Fruit fly (Drosophila melanogaster) whole organism, embryonic: ENCODE measurements around the gene Sf3b3.
A peak's percentile ranks its signal among the peaks of the same experiment; 100 is the strongest.

ENCODE experiments used
- Abd-B ChIP-seq: fragments of 200-800 bp; sonication (Bioruptor generic); optimal IDR thresholded peaks from 2 replicates; lab custom pipeline; 2018; ENCODE audit warnings: missing biosample characterization, mild to moderate bottlenecking, missing genetic modification characterization, moderate library complexity
- B-H1 ChIP-seq: fragments of 200-800 bp; sonication (Bioruptor generic); IDR thresholded peaks from 3 replicates; pipeline ENCODE4 v1.3.6; 2022; ENCODE audit warnings: missing biosample characterization, missing genetic modification characterization
- Bdp1 ChIP-seq: fragments of 200-800 bp; sonication (Bioruptor generic); optimal IDR thresholded peaks from 3 replicates; lab custom pipeline; 2016; ENCODE audit warnings: missing biosample characterization, missing genetic modification characterization
- C15 ChIP-seq: fragments of 200-800 bp; sonication (Bioruptor generic); IDR thresholded peaks from 3 replicates; pipeline ENCODE4 v1.3.6; 2022; ENCODE audit warnings: missing biosample characterization, missing genetic modification characterization
- CG10274 ChIP-seq: fragments of 200-800 bp; sonication (Bioruptor generic); optimal IDR thresholded peaks from 3 replicates; lab custom pipeline; 2017; ENCODE audit warnings: missing biosample characterization, mild to moderate bottlenecking, missing genetic modification characterization
- CG10431 ChIP-seq: fragments of 200-800 bp; sonication (Bioruptor generic); optimal IDR thresholded peaks from 3 replicates; lab custom pipeline; 2018; ENCODE audit warnings: missing biosample characterization, mild to moderate bottlenecking, missing genetic modification characterization
- CG10543 ChIP-seq: fragments of 200-800 bp; sonication (Bioruptor generic); optimal IDR thresholded peaks from 3 replicates; lab custom pipeline; 2017; ENCODE audit warnings: missing biosample characterization, mild to moderate bottlenecking, missing genetic modification characterization, moderate library complexity
- CG10979 ChIP-seq: fragments of 200-800 bp; sonication (Bioruptor generic); optimal IDR thresholded peaks from 2 replicates; lab custom pipeline; 2018; ENCODE audit warnings: missing biosample characterization, mild to moderate bottlenecking, missing genetic modification characterization, moderate library complexity
- CG11093 ChIP-seq: fragments of 200-800 bp; sonication (Bioruptor generic); IDR thresholded peaks from 3 replicates; pipeline ENCODE4 v1.3.6; 2022; ENCODE audit warnings: missing biosample characterization, missing genetic modification characterization
- CG11560 ChIP-seq: fragments of 200-800 bp; sonication (Bioruptor generic); IDR thresholded peaks from 3 replicates; pipeline ENCODE4 v1.3.6; 2022; ENCODE audit warnings: missing biosample characterization, missing genetic modification characterization
- CG11723 ChIP-seq: fragments of 200-800 bp; sonication (Bioruptor generic); optimal IDR thresholded peaks from 2 replicates; lab custom pipeline; 2017; ENCODE audit warnings: missing biosample characterization, mild to moderate bottlenecking, missing genetic modification characterization
- CG1233 ChIP-seq: fragments of 200-800 bp; sonication (Bioruptor generic); optimal IDR thresholded peaks from 4 replicates; lab custom pipeline; 2018; ENCODE audit warnings: missing biosample characterization, mild to moderate bottlenecking, missing genetic modification characterization
- CG12391 ChIP-seq: fragments of 200-800 bp; sonication (Bioruptor generic); optimal IDR thresholded peaks from 3 replicates; lab custom pipeline; 2018; ENCODE audit warnings: missing biosample characterization, mild to moderate bottlenecking, missing genetic modification characterization, moderate library complexity
- CG13424 ChIP-seq: fragments of 200-800 bp; sonication (Bioruptor generic); optimal IDR thresholded peaks from 2 replicates; lab custom pipeline; 2019; ENCODE audit warnings: missing biosample characterization, mild to moderate bottlenecking, missing genetic modification characterization, moderate library complexity
- CG14860 ChIP-seq: fragments of 200-800 bp; sonication (Bioruptor generic); IDR thresholded peaks from 3 replicates; pipeline ENCODE4 v1.3.6; 2022; ENCODE audit warnings: missing biosample characterization, missing genetic modification characterization; ENCODE audit not compliant: partially characterized antibody
- CG14965 ChIP-seq: fragments of 200-800 bp; sonication (Bioruptor generic); optimal IDR thresholded peaks from 2 replicates; lab custom pipeline; 2016; ENCODE audit warnings: missing biosample characterization, missing genetic modification characterization, borderline replicate concordance
- CG15011 ChIP-seq: fragments of 200-800 bp; sonication (Bioruptor generic); optimal IDR thresholded peaks from 3 replicates; lab custom pipeline; 2018; ENCODE audit warnings: missing biosample characterization, mild to moderate bottlenecking, missing genetic modification characterization
- CG1792 ChIP-seq: fragments of 200-800 bp; sonication (Bioruptor generic); optimal IDR thresholded peaks from 2 replicates; lab custom pipeline; 2016; ENCODE audit warnings: missing biosample characterization, missing genetic modification characterization
- CG31224 ChIP-seq: fragments of 200-800 bp; sonication (Bioruptor generic); IDR thresholded peaks from 2 replicates; pipeline ENCODE4 v1.3.6; 2022; ENCODE audit warnings: missing biosample characterization, missing genetic modification characterization
- CG3407 ChIP-seq: fragments of 200-800 bp; sonication (Bioruptor generic); optimal IDR thresholded peaks from 2 replicates; lab custom pipeline; 2018; ENCODE audit warnings: missing biosample characterization, mild to moderate bottlenecking, missing genetic modification characterization
- CG3847 ChIP-seq: fragments of 200-800 bp; sonication (Bioruptor generic); IDR thresholded peaks from 2 replicates; pipeline ENCODE4 v1.3.6; 2022; ENCODE audit warnings: missing biosample characterization, missing genetic modification characterization
- CG4360 ChIP-seq: fragments of 200-800 bp; sonication (Bioruptor generic); IDR thresholded peaks from 2 replicates; pipeline ENCODE4 v1.3.6; 2022; ENCODE audit warnings: missing biosample characterization, missing genetic modification characterization
- CG4730 ChIP-seq: fragments of 200-800 bp; sonication (Bioruptor generic); IDR thresholded peaks from 2 replicates; pipeline ENCODE4 v1.3.6; 2022; ENCODE audit warnings: missing biosample characterization, missing genetic modification characterization
- CG7839 ChIP-seq: fragments of 200-800 bp; sonication (Bioruptor generic); optimal IDR thresholded peaks from 3 replicates; lab custom pipeline; 2018; ENCODE audit warnings: missing biosample characterization, mild to moderate bottlenecking, missing genetic modification characterization, moderate library complexity
- CG8388 ChIP-seq: fragments of 200-800 bp; sonication (Bioruptor generic); optimal IDR thresholded peaks from 2 replicates; lab custom pipeline; 2019; ENCODE audit warnings: missing biosample characterization, mild to moderate bottlenecking, missing genetic modification characterization, moderate library complexity
- Camta ChIP-seq: fragments of 200-800 bp; sonication (Bioruptor generic); optimal IDR thresholded peaks from 2 replicates; lab custom pipeline; 2016; ENCODE audit warnings: missing biosample characterization, missing genetic modification characterization
- CkIIα-i1 ChIP-seq: fragments of 200-800 bp; sonication (Bioruptor generic); IDR thresholded peaks from 2 replicates; pipeline ENCODE4 v1.3.6; 2022; ENCODE audit warnings: missing biosample characterization, missing genetic modification characterization
- Dfd ChIP-seq, 2 experiments: fragments of >200 bp; optimal IDR thresholded peaks; 2 replicates each; lab custom pipeline; 2017; ENCODE audit warnings: missing biosample characterization in 2 of 2, missing genetic modification characterization in 2 of 2
- Doc3 ChIP-seq: fragments of 200-800 bp; sonication (Bioruptor generic); IDR thresholded peaks from 3 replicates; pipeline ENCODE4 v1.3.6; 2022; ENCODE audit warnings: missing biosample characterization, missing genetic modification characterization; ENCODE audit not compliant: partially characterized antibody
- Hey ChIP-seq: fragments of 200-800 bp; sonication (Bioruptor generic); optimal IDR thresholded peaks from 3 replicates; lab custom pipeline; 2018; ENCODE audit warnings: missing biosample characterization, mild to moderate bottlenecking, missing genetic modification characterization
- Meics ChIP-seq: fragments of 200-800 bp; sonication (Bioruptor generic); optimal IDR thresholded peaks from 2 replicates; lab custom pipeline; 2017; ENCODE audit warnings: missing biosample characterization, mild to moderate bottlenecking, missing genetic modification characterization
- Mes4 ChIP-seq: fragments of 200-800 bp; sonication (Bioruptor generic); optimal IDR thresholded peaks from 2 replicates; lab custom pipeline; 2016; ENCODE audit warnings: missing biosample characterization, missing genetic modification characterization
- Ssrp ChIP-seq: fragments of 200-800 bp; sonication (Bioruptor generic); optimal IDR thresholded peaks from 2 replicates; lab custom pipeline; 2018; ENCODE audit warnings: missing biosample characterization, mild to moderate bottlenecking, missing genetic modification characterization, moderate library complexity
- Taf1 ChIP-seq: fragments of 200-800 bp; sonication (Bioruptor generic); IDR thresholded peaks from 2 replicates; pipeline ENCODE4 v1.3.6; 2022; ENCODE audit warnings: missing biosample characterization, missing genetic modification characterization
- Tbp ChIP-seq: fragments of >200 bp; optimal IDR thresholded peaks from 2 replicates; lab custom pipeline; 2018; ENCODE audit warnings: missing biosample characterization, missing genetic modification characterization
- amos ChIP-seq: fragments of 200-800 bp; sonication (Bioruptor generic); IDR thresholded peaks from 2 replicates; pipeline ENCODE4 v1.3.6; 2022; ENCODE audit warnings: missing biosample characterization, missing genetic modification characterization; ENCODE audit not compliant: partially characterized antibody
- bcd ChIP-seq: fragments of 200-800 bp; sonication (Bioruptor generic); optimal IDR thresholded peaks from 2 replicates; lab custom pipeline; 2017; ENCODE audit warnings: missing biosample characterization, mild to moderate bottlenecking, missing genetic modification characterization
- btn ChIP-seq: fragments of 200-800 bp; sonication (Bioruptor generic); optimal IDR thresholded peaks from 2 replicates; lab custom pipeline; 2016; ENCODE audit warnings: missing biosample characterization, missing genetic modification characterization
- ci ChIP-seq: fragments of 200-800 bp; sonication (Bioruptor generic); IDR thresholded peaks from 3 replicates; pipeline ENCODE4 v1.3.6; 2022; ENCODE audit warnings: missing biosample characterization, missing genetic modification characterization
- crp ChIP-seq, 2 experiments: fragments of 200-800 bp; sonication (Bioruptor generic); optimal IDR thresholded peaks; 2 replicates in 1 of 2; 3 replicates in 1 of 2; lab custom pipeline; 2017; ENCODE audit warnings: missing biosample characterization in 2 of 2, missing genetic modification characterization in 2 of 2, mild to moderate bottlenecking in 1 of 2, moderate library complexity in 1 of 2
- fd102C ChIP-seq: fragments of 200-800 bp; sonication (Bioruptor generic); optimal IDR thresholded peaks from 2 replicates; lab custom pipeline; 2018; ENCODE audit warnings: missing biosample characterization, mild to moderate bottlenecking, missing genetic modification characterization, moderate library complexity
- nerfin-1 ChIP-seq: fragments of 200-800 bp; sonication (Bioruptor generic); optimal IDR thresholded peaks from 3 replicates; lab custom pipeline; 2019; ENCODE audit warnings: missing biosample characterization, mild to moderate bottlenecking, missing genetic modification characterization, moderate library complexity
- peb ChIP-seq: fragments of 200-800 bp; sonication (Bioruptor generic); IDR thresholded peaks from 2 replicates; pipeline ENCODE4 v1.3.6; 2022; ENCODE audit warnings: missing biosample characterization, missing genetic modification characterization
- run ChIP-seq: fragments of 200-800 bp; sonication (Bioruptor generic); optimal IDR thresholded peaks from 3 replicates; lab custom pipeline; 2018; ENCODE audit warnings: missing biosample characterization, mild to moderate bottlenecking, missing genetic modification characterization
- schlank ChIP-seq: fragments of 200-800 bp; sonication (Bioruptor generic); optimal IDR thresholded peaks from 2 replicates; lab custom pipeline; 2018; ENCODE audit warnings: missing biosample characterization, mild to moderate bottlenecking, missing genetic modification characterization
- slou ChIP-seq: fragments of 200-800 bp; sonication (Bioruptor generic); optimal IDR thresholded peaks from 3 replicates; lab custom pipeline; 2016; ENCODE audit warnings: missing biosample characterization, missing genetic modification characterization
- ssp ChIP-seq: fragments of 200-800 bp; sonication (Bioruptor generic); IDR thresholded peaks from 2 replicates; pipeline ENCODE4 v1.3.6; 2022; ENCODE audit warnings: missing biosample characterization, missing genetic modification characterization
- tgo ChIP-seq: fragments of 200-800 bp; sonication (Bioruptor generic); IDR thresholded peaks from 3 replicates; pipeline ENCODE4 v1.3.6; 2022; ENCODE audit warnings: missing biosample characterization, missing genetic modification characterization
- usp ChIP-seq: fragments of >200 bp; optimal IDR thresholded peaks from 2 replicates; lab custom pipeline; 2017; ENCODE audit warnings: missing biosample characterization, missing genetic modification characterization
- vvl ChIP-seq: fragments of 200-800 bp; sonication (Bioruptor generic); IDR thresholded peaks from 2 replicates; pipeline ENCODE4 v1.3.6; 2022; ENCODE audit warnings: missing biosample characterization, missing genetic modification characterization

Gene Sf3b3

DNA sequence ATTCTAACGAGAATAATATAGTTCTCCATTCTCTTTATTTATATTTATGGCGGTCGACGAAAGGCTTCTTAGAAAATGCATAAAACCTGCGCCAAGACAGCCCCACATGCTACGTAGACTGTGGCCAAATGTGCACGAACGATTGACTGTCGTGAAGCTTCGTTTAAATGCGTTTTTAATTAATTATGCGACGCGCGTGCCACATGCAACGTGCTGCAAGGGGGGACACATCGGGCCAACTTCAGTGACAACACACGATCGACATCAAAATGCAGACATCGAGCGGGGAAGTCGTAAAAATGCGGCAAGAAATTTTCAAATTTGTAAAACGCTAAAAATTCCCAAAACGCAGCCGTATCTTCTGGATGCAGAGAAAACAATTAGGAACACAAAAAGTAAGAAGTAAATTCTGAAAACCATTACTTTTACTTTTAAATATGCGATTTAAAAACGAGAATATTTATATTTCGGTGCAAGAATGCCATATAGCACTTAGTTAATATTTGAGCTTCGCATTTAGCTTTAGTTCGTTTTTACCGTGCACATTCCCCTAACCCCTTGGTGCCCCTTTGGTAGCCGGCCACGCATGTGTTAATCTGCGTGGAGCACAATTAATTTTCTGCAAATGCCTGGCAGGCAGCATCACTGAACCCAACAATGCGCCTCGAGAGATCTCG, 33.2 kb downstream of the Sf3b3 start (continued):
- TF ChIP-seq CG31224 (no peak), bcd (GFP tag; lab: Kevin White, UChicago) (no peak), B-H1 (GFP tag; lab: Robert Waterston, UW) (no peak), Doc3 (GFP tag; lab: Robert Waterston, UW) (no peak), Taf1 (GFP tag; lab: Robert Waterston, UW) (no peak), slou (GFP tag; lab: Kevin White, UChicago) (no peak), Hey (tag; lab: Kevin White, UChicago) (no peak), C15 (GFP tag; lab: Robert Waterston, UW) (no peak), CG10431 (no peak), amos (GFP tag; lab: Robert Waterston, UW) (no peak), run (tag; lab: Kevin White, UChicago) (no peak), Tbp (GFP tag; lab: Kevin White, UChicago) (no peak), CG10274 (GFP tag; lab: Kevin White, UChicago) (no peak), CG3407 (GFP tag; lab: Kevin White, UChicago) (peak; percentile 44), Dfd (GFP tag; optimal IDR thresholded peaks at IDR 0.05; lab: Kevin White, UChicago) (no peak), CG10979 (tag; lab: Kevin White, UChicago) (peak; percentile 65), Ssrp (peak; percentile 49), peb (GFP tag; lab: Robert Waterston, UW) (no peak), CG12391 (tag; lab: Kevin White, UChicago) (peak; percentile 42), CG15011 (no peak), CG14965 (no peak), usp (GFP tag; lab: Kevin White, UChicago) (no peak), CkIIα-i1 (no peak), CG4360 (GFP tag; lab: Robert Waterston, UW) (no peak; the same call in 1 of the 2 replicates), ssp (GFP tag; lab: Robert Waterston, UW) (peak; percentile 42; the same call in 1 of the 2 replicates), CG10543 (GFP tag; lab: Kevin White, UChicago) (no peak), CG8388 (peak; percentile 41), Abd-B (GFP tag; lab: Kevin White, UChicago) (no peak), Camta (no peak), CG1233 (GFP tag; lab: Kevin White, UChicago) (no peak), CG11723 (GFP tag; lab: Kevin White, UChicago) (no peak), CG13424 (tag; lab: Kevin White, UChicago) (peak; percentile 5), Meics (GFP tag; lab: Kevin White, UChicago) (no peak), fd102C (GFP tag; lab: Kevin White, UChicago) (no peak), Mes4 (no peak), schlank (tag; lab: Kevin White, UChicago) (no peak), CG7839 (tag; lab: Kevin White, UChicago) (peak; percentile 35), ci (GFP tag; lab: Robert Waterston, UW) (peak; percentile 82), btn (no peak), CG11093 (GFP tag; lab: Robert Waterston, UW) (no peak), CG4730 (GFP tag; lab: Robert Waterston, UW) (no peak), crp (GFP tag; optimal IDR thresholded peaks at IDR 0.05; lab: Kevin White, UChicago) (no peak), vvl (peak; percentile 64; the same call in 1 of the 2 replicates), CG14860 (no peak), CG3847 (GFP tag; lab: Robert Waterston, UW) (no peak), Bdp1 (GFP tag; lab: Kevin White, UChicago) (no peak), CG11560 (no peak), tgo (GFP tag; lab: Robert Waterston, UW) (no peak), CG1792 (GFP tag; lab: Kevin White, UChicago) (no peak), nerfin-1 (tag; lab: Kevin White, UChicago) (no peak)
